Worm (Caenorhabditis elegans) whole organism, early embryonic: ENCODE data around the gene fip-7.
"Not testable (repeated sequence)": the region's sequence is repeated elsewhere in the genome, so short reads cannot be mapped to it uniquely, and the experiment has no call there.

ENCODE experiments used
- B0310.2 ChIP-seq: sonication (generic microtip); optimal IDR thresholded peaks from 2 replicates; lab custom pipeline; 2016; ENCODE audit warnings: mild to moderate bottlenecking, missing genetic modification characterization, missing compliant biosample characterization
- F13C5.2 ChIP-seq: sonication (generic microtip); optimal IDR thresholded peaks from 2 replicates; lab custom pipeline; 2017; ENCODE audit warnings: mild to moderate bottlenecking, missing genetic modification characterization, inconsistent platforms, missing compliant biosample characterization
- aly-1 ChIP-seq: sonication (generic microtip); optimal IDR thresholded peaks from 2 replicates; lab custom pipeline; 2016; ENCODE audit warnings: missing genetic modification characterization, missing compliant biosample characterization
- ama-1 ChIP-seq: fragments of 150-350 bp; optimal IDR thresholded peaks from 2 replicates; lab custom pipeline; 2014
- ceh-13 ChIP-seq: fragments of 200-800 bp; sonication (Bioruptor generic); optimal IDR thresholded peaks from 2 replicates; lab custom pipeline; 2018; ENCODE audit warnings: mild to moderate bottlenecking, missing genetic modification characterization, missing compliant biosample characterization
- ceh-36 ChIP-seq: sonication (generic microtip); optimal IDR thresholded peaks from 2 replicates; lab custom pipeline; 2016; ENCODE audit warnings: missing genetic modification characterization, inconsistent platforms, missing compliant biosample characterization
- ets-7 ChIP-seq: sonication (generic microtip); optimal IDR thresholded peaks from 2 replicates; lab custom pipeline; 2016; ENCODE audit warnings: missing genotype, missing genetic modification characterization, missing compliant biosample characterization
- flt-1 ChIP-seq: fragments of 200-800 bp; sonication (Bioruptor generic); IDR thresholded peaks from 2 replicates; pipeline ENCODE4 v1.3.6; 2022; ENCODE audit warnings: missing genetic modification characterization, missing compliant biosample characterization
- hmbx-1 ChIP-seq: sonication (generic microtip); optimal IDR thresholded peaks from 2 replicates; lab custom pipeline; 2016; ENCODE audit warnings: mild to moderate bottlenecking, missing genetic modification characterization, missing compliant biosample characterization
- hmg-4 ChIP-seq: fragments of 200-800 bp; sonication (Bioruptor generic); optimal IDR thresholded peaks from 2 replicates; lab custom pipeline; 2018; ENCODE audit warnings: mild to moderate bottlenecking, missing genetic modification characterization, missing compliant biosample characterization
- hnd-1 ChIP-seq: sonication (generic microtip); optimal IDR thresholded peaks from 2 replicates; lab custom pipeline; 2016; ENCODE audit warnings: missing genetic modification characterization, missing compliant biosample characterization
- pes-1 ChIP-seq: fragments of 200-800 bp; sonication (Bioruptor generic); IDR thresholded peaks from 2 replicates; pipeline ENCODE4 v1.3.6; 2022; ENCODE audit warnings: missing genetic modification reagents, missing genetic modification characterization, missing compliant biosample characterization
- scrt-1 ChIP-seq: fragments of 200-800 bp; sonication (Bioruptor generic); IDR thresholded peaks from 2 replicates; pipeline ENCODE4 v1.3.6; 2022; ENCODE audit warnings: missing genetic modification characterization, missing compliant biosample characterization
- sea-1 ChIP-seq: fragments of 200-800 bp; sonication (Bioruptor generic); conservative IDR thresholded peaks from 2 replicates; pipeline ENCODE4 v1.3.6; 2022; ENCODE audit warnings: missing genetic modification characterization, missing compliant biosample characterization
- tbx-11 ChIP-seq: fragments of 200-800 bp; sonication (Bioruptor generic); IDR thresholded peaks from 2 replicates; pipeline ENCODE4 v1.3.6; 2022; ENCODE audit warnings: missing genetic modification characterization, missing compliant biosample characterization
- tbx-37 ChIP-seq: fragments of 200-800 bp; sonication (Bioruptor generic); conservative IDR thresholded peaks from 2 replicates; pipeline ENCODE4 v1.3.6; 2022; ENCODE audit warnings: missing genetic modification reagents, missing genetic modification characterization, missing compliant biosample characterization
- tra-4 ChIP-seq: sonication (generic microtip); optimal IDR thresholded peaks from 2 replicates; lab custom pipeline; 2017; ENCODE audit warnings: missing genetic modification characterization, missing compliant biosample characterization

Gene fip-7

ce11 chrIV:16657488-16657982, 31.5 kb downstream of the fip-7 start:
- TF ChIP-seq ama-1 (lab: Kevin White, UChicago) (no peak), hmg-4 (GFP tag; lab: Kevin White, UChicago) (no peak), pes-1 (GFP tag; lab: Robert Waterston, UW) (no peak)

DNA sequence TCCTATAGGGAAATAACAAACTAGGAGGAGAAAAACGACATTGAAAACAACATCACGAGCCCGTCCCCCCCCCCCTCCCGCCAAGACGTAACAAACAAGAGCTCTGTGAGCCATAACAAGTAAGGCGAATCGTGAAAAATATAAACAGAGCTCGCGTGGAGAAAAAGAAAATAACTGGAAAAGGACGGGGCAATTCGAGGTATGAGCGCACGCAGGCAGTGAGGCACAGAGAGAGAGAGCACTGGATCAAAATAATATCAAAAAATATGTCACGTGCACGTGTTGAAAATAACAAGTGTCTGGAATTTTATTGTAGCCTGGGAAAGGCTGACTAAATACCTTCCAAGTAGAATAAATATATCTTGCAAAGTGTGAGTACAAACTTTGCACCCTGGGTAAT, 32.7 kb downstream of the fip-7 start:
- TF ChIP-seq hnd-1 (tag; lab: Kevin White, UChicago) = no peak
- no peak for TF ChIP-seq tbx-37 (GFP tag; lab: Robert Waterston, UW)
- no peak for TF ChIP-seq ceh-13 (GFP tag; lab: Kevin White, UChicago)
- no peak for TF ChIP-seq ets-7
- TF ChIP-seq scrt-1 = no peak
- TF ChIP-seq tra-4 = no peak
- no peak for TF ChIP-seq flt-1 (GFP tag; lab: Robert Waterston, UW)
- TF ChIP-seq aly-1 (tag; lab: Kevin White, UChicago) = no peak
- no peak for TF ChIP-seq ama-1 (lab: Kevin White, UChicago)
- no peak for TF ChIP-seq F13C5.2
- TF ChIP-seq hmg-4 (GFP tag; lab: Kevin White, UChicago) = no peak

DNA sequence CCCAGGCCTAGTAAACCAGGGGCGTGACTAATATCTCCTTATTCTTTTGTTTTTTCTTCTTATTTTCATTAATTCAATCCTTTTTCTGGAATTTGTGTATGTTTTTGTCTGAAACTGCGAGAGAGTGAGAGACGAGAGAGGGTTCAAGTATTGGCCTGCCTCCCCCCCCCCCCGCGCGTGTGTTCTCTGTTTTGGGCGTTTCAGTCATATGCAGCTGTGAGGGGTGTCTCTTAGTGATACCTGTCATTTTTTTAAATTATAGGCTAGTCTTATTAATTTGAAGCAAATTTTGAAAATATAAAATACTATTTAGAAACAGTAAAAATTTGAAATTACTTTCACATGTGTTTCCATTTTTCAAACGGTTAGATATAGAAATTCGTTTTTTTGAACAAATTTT, 33.5 kb downstream of the fip-7 start:
- TF ChIP-seq hmbx-1 (tag; lab: Kevin White, UChicago) (no peak), tbx-11 (GFP tag; lab: Robert Waterston, UW) (no peak), F13C5.2 (no peak), flt-1 (GFP tag; lab: Robert Waterston, UW) (no peak), aly-1 (tag; lab: Kevin White, UChicago) (no peak), ets-7 (no peak), tbx-37 (GFP tag; lab: Robert Waterston, UW) (no peak), pes-1 (GFP tag; lab: Robert Waterston, UW) (no peak), hnd-1 (tag; lab: Kevin White, UChicago) (no peak), ama-1 (lab: Kevin White, UChicago) (no peak), tra-4 (no peak), hmg-4 (GFP tag; lab: Kevin White, UChicago) (no peak), ceh-13 (GFP tag; lab: Kevin White, UChicago) (no peak)

DNA sequence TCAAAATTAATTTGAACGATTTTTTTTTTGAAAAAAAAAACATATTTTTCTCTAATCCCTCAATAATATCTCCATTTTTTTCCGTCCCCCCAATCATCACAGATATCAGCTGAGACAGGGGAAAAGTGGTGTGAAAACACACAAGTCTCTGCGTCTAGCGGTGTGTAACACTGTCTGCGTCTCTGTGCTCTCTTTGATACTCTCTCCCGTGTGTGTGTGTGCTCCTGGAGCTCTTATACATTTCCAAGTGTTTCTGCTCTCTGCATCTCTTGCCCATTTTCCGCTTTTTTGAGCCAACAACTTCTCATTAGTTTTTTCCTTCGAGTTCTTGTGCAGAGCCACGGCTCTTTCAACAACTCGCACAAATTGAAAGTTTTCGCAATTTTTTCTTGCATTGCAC, 37.6 kb downstream of the fip-7 start:
- no peak for TF ChIP-seq flt-1 (GFP tag; lab: Robert Waterston, UW)
- no peak for TF ChIP-seq ama-1 (lab: Kevin White, UChicago)
- TF ChIP-seq sea-1 (GFP tag; lab: Robert Waterston, UW) = no peak
- TF ChIP-seq B0310.2 (tag; lab: Kevin White, UChicago) = no peak
- no peak for TF ChIP-seq aly-1 (tag; lab: Kevin White, UChicago)
- TF ChIP-seq tra-4 = no peak
- no peak for TF ChIP-seq hmg-4 (GFP tag; lab: Kevin White, UChicago)
- TF ChIP-seq tbx-37 (GFP tag; lab: Robert Waterston, UW) = no peak
- TF ChIP-seq hnd-1 (tag; lab: Kevin White, UChicago) = no peak
- TF ChIP-seq F13C5.2 = no peak
- no peak for TF ChIP-seq ceh-36 (tag; lab: Kevin White, UChicago)
- no peak for TF ChIP-seq ets-7
- TF ChIP-seq tbx-11 (GFP tag; lab: Robert Waterston, UW) = no peak
- no peak for TF ChIP-seq scrt-1
- no peak for TF ChIP-seq hmbx-1 (tag; lab: Kevin White, UChicago)
- TF ChIP-seq pes-1 (GFP tag; lab: Robert Waterston, UW) = no peak
- TF ChIP-seq ceh-13 (GFP tag; lab: Kevin White, UChicago) = no peak

DNA sequence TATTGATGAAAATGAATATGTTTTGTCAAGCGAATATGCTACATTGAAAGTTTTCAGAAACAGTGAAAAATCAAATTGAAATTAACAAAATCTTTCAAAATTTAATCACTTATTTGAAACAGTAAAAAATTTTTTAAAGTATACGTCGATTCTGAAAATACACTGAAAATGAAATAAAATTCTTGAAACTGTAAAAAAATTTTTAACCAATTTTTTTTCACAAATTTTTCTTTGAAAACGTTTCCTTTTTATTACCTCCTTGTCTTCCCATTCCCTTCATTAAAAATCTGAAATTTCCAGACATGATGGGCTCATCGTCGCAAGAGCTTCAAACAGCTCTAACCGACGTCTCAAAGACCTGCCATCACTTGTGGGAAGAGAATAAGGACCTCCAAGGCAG, 38.0 kb downstream of the fip-7 start, which contains the start of gene sta-1:
TSS of gene sta-1 (plus strand) at position 301 of the 400 bp plus-strand sequence.
- TF ChIP-seq sea-1 (GFP tag; lab: Robert Waterston, UW); tra-4; tbx-11 (GFP tag; lab: Robert Waterston, UW): not testable (repeated sequence)
